Worm (Caenorhabditis elegans): ENCODE measurements around the gene ZK632.12.

DNA sequence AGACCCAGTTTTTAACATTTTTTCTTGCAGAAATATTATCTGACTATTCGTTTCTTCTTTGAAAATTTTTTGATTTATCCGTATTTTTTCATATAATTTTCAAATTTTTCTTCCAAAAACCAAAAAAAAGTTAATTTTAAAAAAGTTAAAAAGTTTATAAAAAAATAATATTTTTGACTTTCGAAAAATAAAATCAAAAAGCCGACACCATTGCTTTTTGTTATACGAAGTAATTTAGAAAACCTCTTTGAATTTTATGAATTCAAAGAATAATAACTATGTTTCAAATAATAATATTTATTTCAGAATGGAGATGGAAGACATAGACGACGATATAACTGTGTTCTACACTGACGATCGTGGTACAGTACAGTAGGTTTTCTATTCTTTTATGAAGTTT, 4.3 kb downstream of the ZK632.12 start, which contains the start of gene K11H3.8:
- TF ChIP-seq ztf-29 (GFP tag; IDR thresholded peaks at IDR 0.05) (no peak), ref-1 (GFP tag; conservative IDR thresholded peaks at IDR 0.05) (no peak), med-1 (GFP tag; optimal IDR thresholded peaks at IDR 0.05; ENCODE audit: insufficient read depth) (no peak), flt-1 (GFP tag; IDR thresholded peaks at IDR 0.05) (no peak)
